Worm (Caenorhabditis elegans) whole organism, young adult: ENCODE results near the gene F55G7.4.

Experiments
- B0261.1 ChIP-seq: sonication (generic microtip); optimal IDR thresholded peaks from 2 replicates; lab custom pipeline; 2016; ENCODE audit warnings: mild to moderate bottlenecking, missing genetic modification characterization, moderate library complexity, missing compliant biosample characterization
- C06A6.2 ChIP-seq: fragments of 200-800 bp; sonication (Bioruptor generic); conservative IDR thresholded peaks from 2 replicates; pipeline ENCODE4 v1.3.6; 2022; ENCODE audit warnings: missing genetic modification characterization, missing compliant biosample characterization
- F37B4.10 ChIP-seq: fragments of 200-800 bp; sonication (Bioruptor generic); IDR thresholded peaks from 2 replicates; pipeline ENCODE4 v1.3.6; 2022; ENCODE audit warnings: missing genetic modification characterization, missing compliant biosample characterization
- F49E8.2 ChIP-seq: sonication (generic microtip); optimal IDR thresholded peaks from 3 replicates; lab custom pipeline; 2017; ENCODE audit warnings: missing genetic modification characterization, mild to moderate bottlenecking, missing compliant biosample characterization, antibody characterized with exemption, moderate library complexity; ENCODE audit not compliant: insufficient read depth
- F57C9.4 ChIP-seq: sonication (generic microtip); optimal IDR thresholded peaks from 2 replicates; lab custom pipeline; 2017; ENCODE audit warnings: mild to moderate bottlenecking, missing genetic modification characterization, missing compliant biosample characterization
- K12H6.12 ChIP-seq: fragments of 200-800 bp; sonication (Bioruptor generic); optimal IDR thresholded peaks from 2 replicates; lab custom pipeline; 2018; ENCODE audit warnings: mild to moderate bottlenecking, missing genetic modification characterization, missing compliant biosample characterization
- Y56A3A.18 ChIP-seq: fragments of 200-800 bp; sonication (Bioruptor generic); IDR thresholded peaks from 2 replicates; pipeline ENCODE4 v1.3.6; 2022; ENCODE audit warnings: missing genetic modification reagents, missing genetic modification characterization, missing compliant biosample characterization
- Y67H2A.10 ChIP-seq: fragments of 200-800 bp; sonication (Bioruptor generic); conservative IDR thresholded peaks from 2 replicates; pipeline ENCODE4 v1.3.6; 2022; ENCODE audit warnings: missing genetic modification reagents, missing genetic modification characterization, missing compliant biosample characterization
- Y95B8A.8 ChIP-seq: fragments of 200-800 bp; sonication (Bioruptor generic); IDR thresholded peaks from 2 replicates; pipeline ENCODE4 v1.3.6; 2022; ENCODE audit warnings: missing genetic modification reagents, missing genetic modification characterization, missing compliant biosample characterization
- attf-3 ChIP-seq: fragments of 200-800 bp; sonication (Bioruptor generic); conservative IDR thresholded peaks from 2 replicates; pipeline ENCODE4 v1.3.6; 2022; ENCODE audit warnings: missing genetic modification reagents, missing genetic modification characterization, missing compliant biosample characterization
- ccch-3 ChIP-seq: fragments of 200-800 bp; sonication (Bioruptor generic); optimal IDR thresholded peaks from 2 replicates; lab custom pipeline; 2018; ENCODE audit warnings: mild to moderate bottlenecking, missing genetic modification characterization, missing compliant biosample characterization
- ceh-27 ChIP-seq: fragments of 200-800 bp; sonication (Bioruptor generic); optimal IDR thresholded peaks from 2 replicates; lab custom pipeline; 2018; ENCODE audit warnings: mild to moderate bottlenecking, missing genetic modification characterization, moderate library complexity, missing compliant biosample characterization
- ceh-40 ChIP-seq: fragments of 200-800 bp; sonication (Bioruptor generic); IDR thresholded peaks from 2 replicates; pipeline ENCODE4 v1.3.6; 2022; ENCODE audit warnings: missing genetic modification characterization, missing compliant biosample characterization
- ceh-91 ChIP-seq: fragments of 200-800 bp; sonication (Bioruptor generic); IDR thresholded peaks from 2 replicates; pipeline ENCODE4 v1.3.6; 2022; ENCODE audit warnings: missing genetic modification reagents, missing genetic modification characterization, missing compliant biosample characterization
- egrh-3 ChIP-seq: fragments of 200-800 bp; sonication (Bioruptor generic); IDR thresholded peaks from 2 replicates; pipeline ENCODE4 v1.3.6; 2022; ENCODE audit warnings: missing genetic modification reagents, missing genetic modification characterization, missing compliant biosample characterization
- lsl-1 ChIP-seq: fragments of 200-800 bp; sonication (Bioruptor generic); optimal IDR thresholded peaks from 2 replicates; lab custom pipeline; 2018; ENCODE audit warnings: mild to moderate bottlenecking, missing genetic modification characterization, moderate library complexity, missing compliant biosample characterization
- madf-3 ChIP-seq: fragments of 200-800 bp; sonication (Bioruptor generic); IDR thresholded peaks from 2 replicates; pipeline ENCODE4 v1.3.6; 2022; ENCODE audit warnings: missing genetic modification reagents, missing genetic modification characterization, missing compliant biosample characterization
- mel-28 ChIP-seq: sonication (generic microtip); optimal IDR thresholded peaks from 2 replicates; lab custom pipeline; 2016; ENCODE audit warnings: borderline replicate concordance, mild to moderate bottlenecking, missing genetic modification characterization, missing compliant biosample characterization
- mes-4 ChIP-seq: sonication (generic microtip); optimal IDR thresholded peaks from 2 replicates; lab custom pipeline; 2016; ENCODE audit warnings: missing genotype, missing genetic modification characterization, missing compliant biosample characterization
- mxl-1 ChIP-seq: sonication (generic microtip); optimal IDR thresholded peaks from 2 replicates; lab custom pipeline; 2016; ENCODE audit warnings: missing genetic modification characterization, missing compliant biosample characterization
- nhr-179 ChIP-seq: sonication (generic microtip); optimal IDR thresholded peaks from 2 replicates; lab custom pipeline; 2016; ENCODE audit warnings: mild to moderate bottlenecking, missing genetic modification characterization, missing compliant biosample characterization
- nhr-80 ChIP-seq: sonication (generic microtip); optimal IDR thresholded peaks from 2 replicates; lab custom pipeline; 2016; ENCODE audit warnings: missing genetic modification characterization, missing compliant biosample characterization
- pha-4 ChIP-seq: fragments of 150-350 bp; sonication (generic microtip); optimal IDR thresholded peaks from 2 replicates; lab custom pipeline; 2014; ENCODE audit warnings: missing biosample characterization, missing genetic modification reagents, missing genetic modification characterization
- rec-8 ChIP-seq, 2 experiments: sonication (generic microtip); optimal IDR thresholded peaks; 2 replicates each; lab custom pipeline; 2016; ENCODE audit warnings: mild to moderate bottlenecking in 2 of 2, missing genetic modification characterization in 2 of 2, missing genetic modification reagents in 2 of 2, missing genotype in 2 of 2, missing biosample characterization in 1 of 2, missing compliant biosample characterization in 1 of 2, moderate library complexity in 1 of 2
- repo-1 ChIP-seq: sonication (generic microtip); optimal IDR thresholded peaks from 2 replicates; lab custom pipeline; 2017; ENCODE audit warnings: mild to moderate bottlenecking, missing genetic modification characterization, missing compliant biosample characterization
- tbp1 ChIP-seq: fragments of 200-800 bp; sonication (Bioruptor generic); optimal IDR thresholded peaks from 2 replicates; lab custom pipeline; 2018; ENCODE audit warnings: mild to moderate bottlenecking, missing genetic modification characterization, missing compliant biosample characterization
- tbx-9 ChIP-seq: sonication (generic microtip); optimal IDR thresholded peaks from 2 replicates; lab custom pipeline; 2016; ENCODE audit warnings: borderline replicate concordance, missing genetic modification characterization, inconsistent platforms, missing compliant biosample characterization
- tlf-1 ChIP-seq: fragments of 200-800 bp; sonication (Bioruptor generic); optimal IDR thresholded peaks from 2 replicates; lab custom pipeline; 2018; ENCODE audit warnings: mild to moderate bottlenecking, missing genetic modification characterization, missing compliant biosample characterization
- xnd-1 ChIP-seq: sonication (generic microtip); optimal IDR thresholded peaks from 2 replicates; lab custom pipeline; 2016; ENCODE audit warnings: missing genotype, missing genetic modification reagents, missing genetic modification characterization, missing compliant biosample characterization
- zim-3 ChIP-seq: sonication (generic microtip); optimal IDR thresholded peaks from 2 replicates; lab custom pipeline; 2017; ENCODE audit warnings: mild to moderate bottlenecking, missing genetic modification characterization, moderate library complexity, missing compliant biosample characterization
- ztf-28 ChIP-seq: fragments of 200-800 bp; sonication (Bioruptor generic); IDR thresholded peaks from 2 replicates; pipeline ENCODE4 v1.3.6; 2022; ENCODE audit warnings: missing genetic modification reagents, missing genetic modification characterization, missing compliant biosample characterization
- ztf-3 ChIP-seq: fragments of 200-800 bp; sonication (Bioruptor generic); optimal IDR thresholded peaks from 2 replicates; lab custom pipeline; 2018; ENCODE audit warnings: mild to moderate bottlenecking, missing genetic modification characterization, missing compliant biosample characterization
- ztf-6 ChIP-seq: fragments of 200-800 bp; sonication (Bioruptor generic); IDR thresholded peaks from 2 replicates; pipeline ENCODE4 v1.3.6; 2022; ENCODE audit warnings: missing genetic modification reagents, missing genetic modification characterization, missing compliant biosample characterization

F55G7.4 gene

ce11 chrX:11927585-11927984, at the start of gene F55G7.4:
Gene F55G7.4, plus strand, starts transcription at chrX:11927885.
- TF ChIP-seq ztf-28 (GFP tag; lab: Robert Waterston, UW), result no peak

DNA sequence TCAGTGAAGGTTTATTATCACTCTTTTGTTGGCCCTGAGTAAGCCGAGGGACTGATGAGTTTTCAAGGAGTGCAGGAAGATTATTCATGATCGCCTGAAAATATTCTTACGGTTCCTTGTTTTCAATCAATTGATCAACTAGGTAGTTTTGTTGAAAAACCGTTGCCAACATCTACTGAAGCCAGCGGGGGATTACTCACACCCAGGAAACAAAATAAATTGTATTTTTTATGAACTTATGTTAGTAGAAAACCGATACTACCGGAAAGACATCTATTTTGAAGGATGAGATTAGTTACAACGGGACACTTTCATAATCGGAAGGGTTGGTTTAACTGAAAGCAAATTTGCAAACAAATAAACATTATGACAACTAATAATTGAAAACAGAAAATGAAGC, 49.6 kb upstream of the F55G7.4 start, which contains the start of gene Y62H9A.2:
Y62H9A.2 (minus strand) TSS at position 101 of the 400 bp plus-strand sequence.
- TF ChIP-seq nhr-179 (tag; lab: Kevin White, UChicago) (no peak), tlf-1 (GFP tag; lab: Kevin White, UChicago) (no peak), lsl-1 (GFP tag; lab: Kevin White, UChicago) (no peak), ccch-3 (GFP tag; lab: Kevin White, UChicago) (no peak), B0261.1 (tag; lab: Kevin White, UChicago) (no peak), mxl-1 (tag; lab: Kevin White, UChicago) (no peak), tbx-9 (tag; lab: Kevin White, UChicago) (no peak), ceh-40 (GFP tag; lab: Robert Waterston, UW) (no peak), F57C9.4 (tag; lab: Kevin White, UChicago) (no peak)

DNA sequence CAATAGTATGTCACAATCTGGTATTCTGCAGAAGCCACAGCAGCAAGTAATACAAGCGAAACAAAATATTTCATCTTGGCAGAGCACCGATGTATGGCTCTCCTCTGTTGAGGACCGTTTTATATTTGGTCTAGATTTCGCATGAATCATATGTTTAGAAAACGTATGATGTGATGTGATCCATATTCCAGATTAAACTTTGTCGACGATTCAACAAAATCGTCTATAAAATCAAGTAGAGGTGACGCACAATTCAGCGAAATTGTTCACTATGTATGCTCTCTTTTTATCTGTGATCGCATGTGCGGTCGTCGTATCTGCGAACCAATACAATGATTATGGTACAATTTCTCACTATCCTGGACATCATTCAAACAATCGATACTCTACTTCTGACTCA, 47.8 kb upstream of the F55G7.4 start, which contains the start of the genes Y62H9A.3 and Y62H9A.4:
Y62H9A.3 (minus strand) TSS at position 101 of the 400 bp plus-strand sequence.
Y62H9A.4 (plus strand) TSS at position 256 of the 400 bp plus-strand sequence.
- TF ChIP-seq ceh-91 (no peak), ztf-3 (GFP tag; lab: Kevin White, UChicago) (no peak), ceh-40 (GFP tag; lab: Robert Waterston, UW) (no peak), egrh-3 (no peak), madf-3 (no peak), ceh-27 (GFP tag; lab: Kevin White, UChicago) (no peak), zim-3 (no peak), ccch-3 (GFP tag; lab: Kevin White, UChicago) (no peak), mel-28 (tag; lab: Kevin White, UChicago) (no peak), nhr-80 (no peak)
- TF ChIP-seq, all 124 proteins: peak for 0

ce11 chrX:11882800-11883199, 44.9 kb upstream of the F55G7.4 start, which contains the start of the genes Y62H9A.5 and ule-5:
Gene Y62H9A.5, minus strand, starts transcription at chrX:11882900.
Gene ule-5, plus strand, starts transcription at chrX:11883127.
- no peak for TF ChIP-seq pha-4 (tag; lab: Kevin White, UChicago)
- no peak for TF ChIP-seq zim-3
- TF ChIP-seq rec-8 (tag; optimal IDR thresholded peaks at IDR 0.05; lab: Kevin White, UChicago), result no peak
- no peak for TF ChIP-seq F49E8.2 (tag; lab: Kevin White, UChicago)
- TF ChIP-seq ztf-6 (GFP tag; lab: Robert Waterston, UW), result no peak
- TF ChIP-seq xnd-1, result no peak
- TF ChIP-seq Y56A3A.18 (GFP tag; lab: Robert Waterston, UW), result no peak
- TF ChIP-seq attf-3, result no peak
- no peak for TF ChIP-seq mes-4 (tag; lab: Kevin White, UChicago)
- no peak for TF ChIP-seq C06A6.2 (GFP tag; lab: Robert Waterston, UW)
- no peak for TF ChIP-seq egrh-3
- TF ChIP-seq Y67H2A.10 (GFP tag; lab: Robert Waterston, UW), result no peak
- TF ChIP-seq F37B4.10, result no peak
- TF ChIP-seq repo-1 (tag; lab: Kevin White, UChicago), result no peak
- TF ChIP-seq tbp1 (GFP tag; lab: Kevin White, UChicago), result no peak
- TF ChIP-seq ceh-27 (GFP tag; lab: Kevin White, UChicago), result no peak
- no peak for TF ChIP-seq K12H6.12 (tag; lab: Kevin White, UChicago)
- no peak for TF ChIP-seq Y95B8A.8 (GFP tag; lab: Robert Waterston, UW)
